Worm (Caenorhabditis elegans) whole organism, midembryonic: ENCODE data around the gene F35B3.3.

Source experiments
- T22C8.4 ChIP-seq: fragments of 200-800 bp; sonication (Bioruptor generic); IDR thresholded peaks from 2 replicates; pipeline ENCODE4 v1.3.6; 2022; ENCODE audit warnings: missing genetic modification characterization, missing compliant biosample characterization
- cog-1 ChIP-seq: sonication (generic microtip); optimal IDR thresholded peaks from 2 replicates; lab custom pipeline; 2016; ENCODE audit warnings: missing genetic modification characterization, missing compliant biosample characterization
- flt-1 ChIP-seq: fragments of 200-800 bp; sonication (Bioruptor generic); IDR thresholded peaks from 2 replicates; pipeline ENCODE4 v1.3.6; 2022; ENCODE audit warnings: missing genetic modification characterization, missing compliant biosample characterization
- klf-2 ChIP-seq: fragments of 200-800 bp; sonication (Bioruptor generic); conservative IDR thresholded peaks from 2 replicates; pipeline ENCODE4 v1.3.6; 2022; ENCODE audit warnings: missing genetic modification reagents, missing genetic modification characterization, missing compliant biosample characterization
- med-1 ChIP-seq: sonication (generic microtip); optimal IDR thresholded peaks from 2 replicates; lab custom pipeline; 2017; ENCODE audit warnings: missing genetic modification characterization, mild to moderate bottlenecking, missing compliant biosample characterization, antibody characterized with exemption, missing genetic modification reagents; ENCODE audit not compliant: insufficient read depth
- ref-1 ChIP-seq: fragments of 200-800 bp; sonication (Bioruptor generic); conservative IDR thresholded peaks from 2 replicates; pipeline ENCODE4 v1.3.6; 2022; ENCODE audit warnings: missing genetic modification reagents, missing genetic modification characterization, missing compliant biosample characterization
- tab-1 ChIP-seq: fragments of 200-800 bp; sonication (Bioruptor generic); IDR thresholded peaks from 2 replicates; pipeline ENCODE4 v1.3.6; 2022; ENCODE audit warnings: missing genetic modification characterization, missing compliant biosample characterization
- ztf-23 ChIP-seq: fragments of 200-800 bp; sonication (Bioruptor generic); IDR thresholded peaks from 2 replicates; pipeline ENCODE4 v1.3.6; 2022; ENCODE audit warnings: missing genetic modification reagents, missing genetic modification characterization, missing compliant biosample characterization
- ztf-29 ChIP-seq: fragments of 200-800 bp; sonication (Bioruptor generic); IDR thresholded peaks from 2 replicates; pipeline ENCODE4 v1.3.6; 2022; ENCODE audit warnings: missing genetic modification reagents, missing genetic modification characterization, missing compliant biosample characterization

F35B3.3 gene

DNA sequence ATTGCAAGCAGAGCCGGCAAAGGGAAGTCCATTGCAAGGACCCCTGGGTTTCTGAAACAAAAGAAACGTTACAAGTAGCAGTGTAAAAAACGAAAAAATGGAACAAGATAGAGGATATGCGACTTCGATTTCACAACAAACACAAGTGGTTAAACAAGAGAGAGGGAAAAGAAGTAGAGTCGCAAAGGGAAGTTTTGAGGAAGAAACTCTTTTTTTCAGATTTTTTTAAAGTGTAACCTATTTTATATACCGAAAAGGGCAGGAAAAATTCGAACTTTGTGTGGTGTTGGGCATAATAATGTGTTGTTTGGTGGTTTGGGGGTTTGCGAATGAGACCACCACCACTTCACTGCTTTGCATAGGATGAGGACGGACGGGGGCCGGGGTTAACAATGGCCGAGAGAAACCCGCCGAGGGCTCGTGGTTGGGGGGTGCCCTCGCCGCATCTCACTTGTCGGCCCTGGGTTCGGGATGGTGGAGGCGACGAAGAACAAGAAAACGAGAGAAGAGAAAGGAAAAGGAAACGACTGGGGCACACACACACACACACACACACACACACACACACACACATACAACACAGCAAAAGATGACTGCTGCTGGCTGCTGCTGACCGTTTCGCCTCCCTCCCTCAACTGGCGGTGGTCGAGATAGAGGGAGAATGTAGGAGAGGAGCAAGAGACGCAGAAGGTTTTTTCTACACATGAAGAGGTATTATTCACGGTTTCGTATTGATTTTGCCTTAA lies 17.1 kb downstream of the F35B3.3 start, which contains the start of gene ptrn-1:
Gene ptrn-1, minus strand, starts transcription at position 51 of the 746 bp plus-strand sequence.
- TF ChIP-seq ztf-23 (GFP tag; lab: Robert Waterston, UW) = peak; percentile 77; the same call in 1 of the 2 replicates
- no peak for TF ChIP-seq klf-2 (GFP tag; lab: Robert Waterston, UW)
- no peak for TF ChIP-seq med-1 (GFP tag; lab: Kevin White, UChicago)
- no peak for TF ChIP-seq ref-1
- TF ChIP-seq tab-1 (GFP tag; lab: Robert Waterston, UW) = no peak; the same call in 1 of the 2 replicates
- peak; percentile 53; the same call in 1 of the 2 replicates for TF ChIP-seq flt-1 (GFP tag; lab: Robert Waterston, UW)
- no peak for TF ChIP-seq ztf-29 (GFP tag; lab: Robert Waterston, UW)
- TF ChIP-seq T22C8.4 (GFP tag; lab: Robert Waterston, UW) = no peak
- peak; percentile 78 for TF ChIP-seq cog-1 (tag; lab: Kevin White, UChicago)

- TF ChIP-seq flt-1 (GFP tag; lab: Robert Waterston, UW) = no peak
- TF ChIP-seq cog-1 (tag; lab: Kevin White, UChicago) = no peak
- no peak for TF ChIP-seq ref-1
- no peak for TF ChIP-seq ztf-23 (GFP tag; lab: Robert Waterston, UW)
- TF ChIP-seq klf-2 (GFP tag; lab: Robert Waterston, UW) = no peak
- TF ChIP-seq med-1 (GFP tag; lab: Kevin White, UChicago) = no peak
- TF ChIP-seq T22C8.4 (GFP tag; lab: Robert Waterston, UW) = no peak
- no peak for TF ChIP-seq tab-1 (GFP tag; lab: Robert Waterston, UW)
- no peak for TF ChIP-seq ztf-29 (GFP tag; lab: Robert Waterston, UW)
Measured at ce11 chrX:17034193-17034592, 20.9 kb downstream of the F35B3.3 start.

ce11 chrX:17034773-17035172 lies 21.5 kb downstream of the F35B3.3 start:
- TF ChIP-seq ztf-23 (GFP tag; lab: Robert Waterston, UW) = no peak
- TF ChIP-seq ztf-29 (GFP tag; lab: Robert Waterston, UW) = no peak
- TF ChIP-seq T22C8.4 (GFP tag; lab: Robert Waterston, UW) = no peak
- TF ChIP-seq flt-1 (GFP tag; lab: Robert Waterston, UW) = no peak
- TF ChIP-seq ref-1 = no peak
- TF ChIP-seq med-1 (GFP tag; lab: Kevin White, UChicago) = no peak
- no peak for TF ChIP-seq cog-1 (tag; lab: Kevin White, UChicago)
- no peak for TF ChIP-seq tab-1 (GFP tag; lab: Robert Waterston, UW)
- TF ChIP-seq klf-2 (GFP tag; lab: Robert Waterston, UW) = no peak

DNA sequence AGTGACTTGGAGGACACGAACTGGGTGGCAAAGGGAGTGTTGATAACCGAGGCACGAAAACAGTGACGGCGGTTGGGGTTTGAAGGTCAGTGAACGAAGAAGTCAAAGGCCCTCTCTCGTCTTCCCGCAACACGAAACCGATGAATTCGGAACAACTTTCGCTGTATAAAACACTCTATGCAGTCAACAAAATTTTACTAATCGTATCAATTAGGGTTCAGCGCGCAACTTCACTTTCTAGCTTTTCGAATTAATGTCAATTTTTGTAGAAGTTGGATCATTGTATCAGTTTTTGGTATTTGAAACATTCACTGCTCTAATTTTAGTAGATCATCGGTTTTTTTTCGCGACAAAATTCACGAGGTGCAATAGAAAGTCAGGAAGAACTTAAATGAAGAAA lies 25.4 kb downstream of the F35B3.3 start:
- no peak for TF ChIP-seq T22C8.4 (GFP tag; lab: Robert Waterston, UW)
- TF ChIP-seq klf-2 (GFP tag; lab: Robert Waterston, UW) = no peak
- no peak for TF ChIP-seq flt-1 (GFP tag; lab: Robert Waterston, UW)
- no peak for TF ChIP-seq med-1 (GFP tag; lab: Kevin White, UChicago)
- no peak for TF ChIP-seq ztf-29 (GFP tag; lab: Robert Waterston, UW)
- no peak for TF ChIP-seq cog-1 (tag; lab: Kevin White, UChicago)
- no peak for TF ChIP-seq ref-1
- TF ChIP-seq ztf-23 (GFP tag; lab: Robert Waterston, UW) = no peak
- no peak for TF ChIP-seq tab-1 (GFP tag; lab: Robert Waterston, UW)

DNA sequence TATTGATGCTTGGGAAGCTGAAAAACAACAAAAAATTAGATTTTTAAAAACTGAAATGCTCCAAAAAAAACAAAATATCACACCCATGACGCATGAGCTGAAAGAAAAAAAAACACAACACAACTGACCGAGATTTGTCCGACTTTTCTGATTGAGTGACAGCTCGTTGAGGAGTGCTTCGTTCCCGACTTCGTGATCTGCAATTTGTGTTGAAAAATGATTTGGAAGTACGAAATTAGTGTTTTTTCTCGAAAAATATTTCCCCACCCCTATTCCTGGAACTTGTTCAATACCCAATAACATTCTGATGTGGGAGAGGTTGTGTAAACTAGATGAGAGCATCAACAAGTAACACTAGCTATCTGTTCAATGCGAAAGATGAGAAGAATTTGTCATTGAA lies 28.3 kb downstream of the F35B3.3 start:
- TF ChIP-seq T22C8.4 (GFP tag; lab: Robert Waterston, UW) (no peak), tab-1 (GFP tag; lab: Robert Waterston, UW) (no peak), klf-2 (GFP tag; lab: Robert Waterston, UW) (no peak), med-1 (GFP tag; lab: Kevin White, UChicago) (no peak), ref-1 (no peak), ztf-23 (GFP tag; lab: Robert Waterston, UW) (no peak), ztf-29 (GFP tag; lab: Robert Waterston, UW) (no peak), flt-1 (GFP tag; lab: Robert Waterston, UW) (no peak), cog-1 (tag; lab: Kevin White, UChicago) (no peak)

DNA sequence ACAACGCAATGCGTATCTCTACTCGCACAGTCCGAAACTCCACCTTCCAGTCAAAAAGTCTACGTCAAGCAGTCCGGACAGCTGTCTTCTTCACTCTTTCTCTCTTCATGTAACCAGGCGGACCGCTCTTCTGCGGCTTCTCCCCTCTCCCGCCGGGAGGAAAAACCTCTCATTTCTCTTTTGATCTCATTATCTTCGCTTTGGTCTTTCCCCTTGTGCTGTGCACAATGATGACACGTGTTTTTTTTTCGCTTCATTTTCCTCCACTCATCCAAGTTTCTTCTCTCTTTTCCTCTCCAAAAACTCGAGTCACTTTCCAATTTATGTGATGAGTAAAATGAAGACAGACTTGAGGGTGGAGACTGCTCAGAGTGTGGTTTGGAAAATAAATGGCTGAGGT lies 29.7 kb downstream of the F35B3.3 start, which contains the start of gene F35B3.7:
Gene F35B3.7, minus strand, starts transcription at position 133 of the 400 bp plus-strand sequence.
- TF ChIP-seq ztf-23 (GFP tag; lab: Robert Waterston, UW) (no peak), ref-1 (no peak), klf-2 (GFP tag; lab: Robert Waterston, UW) (no peak), med-1 (GFP tag; lab: Kevin White, UChicago) (no peak), cog-1 (tag; lab: Kevin White, UChicago) (no peak), flt-1 (GFP tag; lab: Robert Waterston, UW) (no peak), T22C8.4 (GFP tag; lab: Robert Waterston, UW) (no peak), tab-1 (GFP tag; lab: Robert Waterston, UW) (no peak), ztf-29 (GFP tag; lab: Robert Waterston, UW) (no peak)

- TF ChIP-seq flt-1 (GFP tag; lab: Robert Waterston, UW) (no peak), med-1 (GFP tag; lab: Kevin White, UChicago) (no peak), ztf-23 (GFP tag; lab: Robert Waterston, UW) (no peak), ref-1 (no peak)
Measured at ce11 chrX:17045529-17045928, 32.3 kb downstream of the F35B3.3 start, which contains the start of gene C30G4.2. Gene C30G4.2 (minus strand): TSS chrX:17045629.

- no peak for TF ChIP-seq flt-1 (GFP tag; lab: Robert Waterston, UW)
- no peak for TF ChIP-seq med-1 (GFP tag; lab: Kevin White, UChicago)
- TF ChIP-seq klf-2 (GFP tag; lab: Robert Waterston, UW) = no peak
- TF ChIP-seq tab-1 (GFP tag; lab: Robert Waterston, UW) = no peak
- TF ChIP-seq ztf-23 (GFP tag; lab: Robert Waterston, UW) = no peak
- no peak for TF ChIP-seq ref-1
- TF ChIP-seq T22C8.4 (GFP tag; lab: Robert Waterston, UW) = no peak
- no peak for TF ChIP-seq cog-1 (tag; lab: Kevin White, UChicago)
- TF ChIP-seq ztf-29 (GFP tag; lab: Robert Waterston, UW) = no peak
Measured at ce11 chrX:17054121-17054520, 40.9 kb downstream of the F35B3.3 start.
